Fruit fly (Drosophila melanogaster): ENCODE measurements around the gene Obp85a.
A peak's percentile ranks its signal among the peaks of the same experiment; 100 is the strongest.

DNA sequence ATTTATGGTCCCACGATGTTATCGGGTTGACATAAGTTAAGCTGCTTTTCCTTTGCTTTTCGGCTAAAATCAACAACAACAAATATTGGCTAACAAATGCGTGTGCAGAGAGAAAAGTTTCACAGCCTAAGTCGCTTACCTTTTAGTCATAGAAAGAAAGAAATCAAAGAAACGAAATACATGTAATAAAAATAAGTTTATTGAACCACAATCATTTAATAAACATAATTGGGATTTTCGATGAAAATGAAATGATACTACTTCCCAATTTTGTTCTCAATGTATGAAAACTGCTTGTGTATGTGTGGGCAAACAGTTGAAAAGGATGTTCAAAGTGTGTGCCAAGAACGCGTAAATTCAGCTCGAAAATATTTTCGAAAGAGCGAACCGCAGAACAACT, 32.9 kb upstream of the Obp85a start:
- no peak for TF ChIP-seq croc (GFP tag; conservative IDR thresholded peaks at IDR 0.05)
- no peak for TF ChIP-seq pan (optimal IDR thresholded peaks at IDR 0.05)
- TF ChIP-seq pan (GFP tag; optimal IDR thresholded peaks at IDR 0.05 in 1 of 2, IDR thresholded peaks at IDR 0.05 in 1 of 2), result peak in 1 of 2 experiments; percentile 20
- no peak for TF ChIP-seq slp2 (GFP tag; optimal IDR thresholded peaks at IDR 0.05)
- no peak for TF ChIP-seq usp (GFP tag; optimal IDR thresholded peaks at IDR 0.05)
- TF ChIP-seq CG6272 (GFP tag; IDR thresholded peaks at IDR 0.05), result no peak
- no peak for TF ChIP-seq psq (GFP tag; optimal IDR thresholded peaks at IDR 0.05)
- TF ChIP-seq Hsf (GFP tag; optimal IDR thresholded peaks at IDR 0.05), result no peak
- no peak for TF ChIP-seq oc (tag; optimal IDR thresholded peaks at IDR 0.05)
- no peak for TF ChIP-seq ham (GFP tag; IDR thresholded peaks at IDR 0.05)
- no peak for TF ChIP-seq sr (GFP tag; IDR thresholded peaks at IDR 0.05)
- no peak for TF ChIP-seq bbx (GFP tag; IDR thresholded peaks at IDR 0.05; ENCODE audit: partially characterized antibody)

Data from whole organism, embryonic.